Worm (Caenorhabditis elegans) whole organism, late embryonic: ENCODE data around the gene dsl-7.

ENCODE experiments used
- ceh-45 ChIP-seq: fragments of 200-800 bp; sonication (Bioruptor generic); IDR thresholded peaks from 2 replicates; pipeline ENCODE4 v1.3.6; 2022; ENCODE audit warnings: missing genetic modification reagents, missing genetic modification characterization, missing compliant biosample characterization
- hlh-8 ChIP-seq: sonication (generic microtip); optimal IDR thresholded peaks from 2 replicates; lab custom pipeline; 2016; ENCODE audit warnings: missing genotype, missing genetic modification characterization, missing compliant biosample characterization
- lim-6 ChIP-seq: sonication (generic microtip); optimal IDR thresholded peaks from 2 replicates; lab custom pipeline; 2016; ENCODE audit warnings: missing genetic modification characterization, missing compliant biosample characterization
- pax-1 ChIP-seq: fragments of 150-350 bp; optimal IDR thresholded peaks from 2 replicates; lab custom pipeline; 2014; ENCODE audit warnings: missing biosample characterization, missing genetic modification characterization
- pha-4 ChIP-seq: fragments of 150-350 bp; optimal IDR thresholded peaks from 2 replicates; lab custom pipeline; 2018; ENCODE audit warnings: missing biosample characterization, missing genetic modification reagents, missing genetic modification characterization
- pqm-1 ChIP-seq: sonication (generic microtip); optimal IDR thresholded peaks from 2 replicates; lab custom pipeline; 2016; ENCODE audit warnings: missing genetic modification characterization, missing compliant biosample characterization
- pros-1 ChIP-seq: fragments of 150-350 bp; optimal IDR thresholded peaks from 2 replicates; lab custom pipeline; 2014; ENCODE audit warnings: missing biosample characterization, missing genetic modification reagents, missing genetic modification characterization
- rnt-1 ChIP-seq: sonication (generic microtip); optimal IDR thresholded peaks from 2 replicates; lab custom pipeline; 2016; ENCODE audit warnings: missing genetic modification characterization, missing compliant biosample characterization

DNA sequence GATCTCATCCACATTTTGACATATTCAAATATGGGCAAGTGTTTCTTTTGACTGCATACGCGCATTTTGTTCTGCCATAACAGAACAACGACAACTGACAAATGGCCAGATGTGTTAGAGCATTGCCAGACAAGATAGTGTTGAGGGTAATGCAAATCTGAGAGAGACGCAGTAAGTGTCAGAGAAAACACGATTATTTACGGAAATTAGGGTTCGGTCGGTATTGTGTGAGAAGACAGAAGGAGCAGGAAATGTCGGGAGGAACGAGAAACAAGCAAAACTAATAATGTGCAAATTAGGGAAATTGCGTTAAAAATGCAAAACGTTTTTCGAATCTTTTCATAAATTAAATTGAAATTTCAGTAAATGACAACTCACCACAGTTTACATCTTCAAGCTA lies 31.5 kb downstream of the dsl-7 start:
- no peak for TF ChIP-seq pha-4
- TF ChIP-seq hlh-8, result no peak
- no peak for TF ChIP-seq pax-1 (tag; lab: Kevin White, UChicago)
- no peak for TF ChIP-seq pros-1
- TF ChIP-seq rnt-1 (tag; lab: Kevin White, UChicago), result no peak
- no peak for TF ChIP-seq pqm-1 (tag; lab: Kevin White, UChicago)
- TF ChIP-seq ceh-45 (GFP tag; lab: Robert Waterston, UW), result no peak
- no peak for TF ChIP-seq lim-6
